Fruit fly (Drosophila melanogaster) whole organism: Measurements from ENCODE around the gene IP3K2.

Experiments
- CG8478 ChIP-seq: fragments of >200 bp; optimal IDR thresholded peaks from 2 replicates; lab custom pipeline; 2018; ENCODE audit warnings: inconsistent platforms
- Dll ChIP-seq: fragments of >200 bp; optimal IDR thresholded peaks from 2 replicates; lab custom pipeline; 2017
- EcR ChIP-seq, 2 experiments: fragments of >200 bp; optimal IDR thresholded peaks; 2 replicates each; lab custom pipeline; 2017; ENCODE audit warnings: missing biosample characterization in 2 of 2, missing genetic modification characterization in 2 of 2, missing genetic modification reagents in 2 of 2
- pan ChIP-seq: fragments of >200 bp; optimal IDR thresholded peaks from 2 replicates; lab custom pipeline; 2017
- psq ChIP-seq: fragments of >200 bp; optimal IDR thresholded peaks from 2 replicates; lab custom pipeline; 2017
- usp ChIP-seq: fragments of >200 bp; optimal IDR thresholded peaks from 2 replicates; lab custom pipeline; 2017; ENCODE audit warnings: missing biosample characterization, missing genetic modification characterization, mixed read lengths

DNA sequence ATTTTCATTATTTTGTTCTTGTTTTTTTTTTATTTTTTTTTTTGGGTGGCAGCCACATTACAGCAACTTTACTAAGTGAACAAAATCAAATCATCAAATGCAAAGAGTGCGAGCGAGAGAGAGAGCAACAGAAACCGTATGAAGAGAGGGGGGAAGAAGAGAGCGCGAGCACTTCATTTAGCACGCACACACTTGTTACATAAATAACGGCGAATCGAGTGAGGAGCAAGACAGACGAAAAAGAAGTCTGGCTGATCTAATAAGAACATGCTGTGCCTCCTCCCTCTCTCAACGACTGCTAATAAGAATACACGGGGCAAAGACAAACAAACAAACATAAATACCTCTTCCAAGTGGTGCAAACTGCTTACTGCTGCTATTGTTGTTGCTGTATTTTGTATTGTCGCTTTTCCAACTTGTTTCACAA is 18.9 kb upstream of the IP3K2 start:
- TF ChIP-seq CG8478 (lab: Kevin White, UChicago) (no peak), usp (GFP tag; lab: Kevin White, UChicago) (no peak), psq (peak; percentile 10), pan (lab: Kevin White, UChicago) (no peak), EcR (GFP tag; optimal IDR thresholded peaks at IDR 0.05; lab: Kevin White, UChicago) (no peak), Dll (lab: Kevin White, UChicago) (no peak)
